Worm (Caenorhabditis elegans) whole organism, midembryonic: ENCODE results near the gene K11H3.3.

ENCODE experiments used
- T22C8.4 ChIP-seq: fragments of 200-800 bp; sonication (Bioruptor generic); IDR thresholded peaks from 2 replicates; pipeline ENCODE4 v1.3.6; 2022; ENCODE audit warnings: missing genetic modification characterization, missing compliant biosample characterization
- cog-1 ChIP-seq: sonication (generic microtip); optimal IDR thresholded peaks from 2 replicates; lab custom pipeline; 2016; ENCODE audit warnings: missing genetic modification characterization, missing compliant biosample characterization
- flt-1 ChIP-seq: fragments of 200-800 bp; sonication (Bioruptor generic); IDR thresholded peaks from 2 replicates; pipeline ENCODE4 v1.3.6; 2022; ENCODE audit warnings: missing genetic modification characterization, missing compliant biosample characterization
- klf-2 ChIP-seq: fragments of 200-800 bp; sonication (Bioruptor generic); conservative IDR thresholded peaks from 2 replicates; pipeline ENCODE4 v1.3.6; 2022; ENCODE audit warnings: missing genetic modification reagents, missing genetic modification characterization, missing compliant biosample characterization
- med-1 ChIP-seq: sonication (generic microtip); optimal IDR thresholded peaks from 2 replicates; lab custom pipeline; 2017; ENCODE audit warnings: missing genetic modification characterization, mild to moderate bottlenecking, missing compliant biosample characterization, antibody characterized with exemption, missing genetic modification reagents; ENCODE audit not compliant: insufficient read depth
- ref-1 ChIP-seq: fragments of 200-800 bp; sonication (Bioruptor generic); conservative IDR thresholded peaks from 2 replicates; pipeline ENCODE4 v1.3.6; 2022; ENCODE audit warnings: missing genetic modification reagents, missing genetic modification characterization, missing compliant biosample characterization
- tab-1 ChIP-seq: fragments of 200-800 bp; sonication (Bioruptor generic); IDR thresholded peaks from 2 replicates; pipeline ENCODE4 v1.3.6; 2022; ENCODE audit warnings: missing genetic modification characterization, missing compliant biosample characterization
- ztf-23 ChIP-seq: fragments of 200-800 bp; sonication (Bioruptor generic); IDR thresholded peaks from 2 replicates; pipeline ENCODE4 v1.3.6; 2022; ENCODE audit warnings: missing genetic modification reagents, missing genetic modification characterization, missing compliant biosample characterization
- ztf-29 ChIP-seq: fragments of 200-800 bp; sonication (Bioruptor generic); IDR thresholded peaks from 2 replicates; pipeline ENCODE4 v1.3.6; 2022; ENCODE audit warnings: missing genetic modification reagents, missing genetic modification characterization, missing compliant biosample characterization

K11H3.3 gene

DNA sequence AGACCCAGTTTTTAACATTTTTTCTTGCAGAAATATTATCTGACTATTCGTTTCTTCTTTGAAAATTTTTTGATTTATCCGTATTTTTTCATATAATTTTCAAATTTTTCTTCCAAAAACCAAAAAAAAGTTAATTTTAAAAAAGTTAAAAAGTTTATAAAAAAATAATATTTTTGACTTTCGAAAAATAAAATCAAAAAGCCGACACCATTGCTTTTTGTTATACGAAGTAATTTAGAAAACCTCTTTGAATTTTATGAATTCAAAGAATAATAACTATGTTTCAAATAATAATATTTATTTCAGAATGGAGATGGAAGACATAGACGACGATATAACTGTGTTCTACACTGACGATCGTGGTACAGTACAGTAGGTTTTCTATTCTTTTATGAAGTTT lies 16.8 kb upstream of the K11H3.3 start, which contains the start of gene K11H3.8:
Gene K11H3.8 (plus strand): TSS at position 301 of the 400 bp plus-strand sequence.
- TF ChIP-seq ztf-29 (GFP tag; lab: Robert Waterston, UW) = no peak
- no peak for TF ChIP-seq tab-1 (GFP tag; lab: Robert Waterston, UW)

ce11 chrIII:9843715-9844114 lies 7.9 kb upstream of the K11H3.3 start, which contains the start of gene K11H3.5:
TSS of gene K11H3.5 (plus strand) at chrIII:9843768.
- no peak for TF ChIP-seq cog-1 (tag; lab: Kevin White, UChicago)

DNA sequence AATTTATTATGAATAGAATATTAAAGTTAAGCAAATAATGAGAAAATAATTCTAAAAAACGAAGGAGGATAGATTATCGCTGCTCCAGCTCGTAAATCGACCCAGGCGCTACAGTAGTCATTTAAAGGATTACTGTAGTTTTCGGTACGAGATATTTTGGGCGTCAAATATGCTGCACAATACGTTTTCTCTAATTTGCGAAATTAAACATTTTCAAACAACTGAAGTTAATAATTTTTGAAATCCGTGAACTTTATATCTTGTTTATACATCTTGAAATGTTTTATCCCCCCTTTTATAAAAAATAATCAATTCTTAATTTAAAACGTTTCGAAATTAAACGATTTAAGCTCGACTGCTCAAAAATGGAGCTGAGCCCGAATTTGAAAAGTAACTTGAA lies 5.6 kb upstream of the K11H3.3 start, which contains the start of gene K11H3.2:
Gene K11H3.2 (plus strand): TSS at position 301 of the 400 bp plus-strand sequence.
- TF ChIP-seq ref-1 (GFP tag; lab: Robert Waterston, UW) (no peak), ztf-23 (GFP tag; lab: Robert Waterston, UW) (no peak), klf-2 (no peak), tab-1 (GFP tag; lab: Robert Waterston, UW) (no peak), flt-1 (GFP tag; lab: Robert Waterston, UW) (no peak), cog-1 (tag; lab: Kevin White, UChicago) (no peak), ztf-29 (GFP tag; lab: Robert Waterston, UW) (no peak), T22C8.4 (GFP tag; lab: Robert Waterston, UW) (no peak), med-1 (GFP tag; lab: Kevin White, UChicago) (no peak)

ce11 chrIII:9848083-9848482 lies 3.6 kb upstream of the K11H3.3 start, which contains the start of gene mrpl-36:
TSS of gene mrpl-36 (minus strand) at chrIII:9848116.
- TF ChIP-seq tab-1 (GFP tag; lab: Robert Waterston, UW) (no peak), ztf-23 (GFP tag; lab: Robert Waterston, UW) (no peak), flt-1 (GFP tag; lab: Robert Waterston, UW) (no peak), med-1 (GFP tag; lab: Kevin White, UChicago) (no peak)

ce11 chrIII:9848603-9849002 lies 3.1 kb upstream of the K11H3.3 start:
- TF ChIP-seq klf-2 (no peak), ztf-23 (GFP tag; lab: Robert Waterston, UW) (no peak), ztf-29 (GFP tag; lab: Robert Waterston, UW) (no peak)

DNA sequence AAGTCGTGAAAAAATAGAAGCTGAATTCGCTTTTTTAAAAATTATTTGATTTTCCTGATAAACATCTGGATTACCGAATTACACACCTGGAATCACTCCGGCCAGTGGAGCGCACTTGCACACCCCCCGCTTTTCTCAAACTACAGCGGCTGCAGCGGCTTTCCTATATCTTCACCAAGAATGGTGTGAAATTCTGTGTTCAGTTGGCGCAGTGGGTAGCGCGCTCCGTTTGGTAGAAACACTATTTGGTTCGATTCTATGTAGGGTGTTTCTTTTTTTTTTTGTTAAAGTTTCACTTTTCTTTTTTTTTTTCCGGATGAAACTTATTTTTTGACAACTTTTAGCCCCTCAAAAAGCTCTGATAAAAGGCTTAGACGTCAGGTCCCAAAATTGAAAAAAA lies 2.5 kb upstream of the K11H3.3 start:
- TF ChIP-seq ztf-23 (GFP tag; lab: Robert Waterston, UW) (peak; percentile 68), klf-2 (peak; percentile 76), T22C8.4 (GFP tag; lab: Robert Waterston, UW) (peak; percentile 60), tab-1 (GFP tag; lab: Robert Waterston, UW) (peak; percentile 84), ztf-29 (GFP tag; lab: Robert Waterston, UW) (peak; percentile 65), ref-1 (GFP tag; lab: Robert Waterston, UW) (peak; percentile 62), flt-1 (GFP tag; lab: Robert Waterston, UW) (peak; percentile 88)

- no peak for TF ChIP-seq ztf-29 (GFP tag; lab: Robert Waterston, UW)
- no peak for TF ChIP-seq ref-1 (GFP tag; lab: Robert Waterston, UW)
- no peak for TF ChIP-seq klf-2
- TF ChIP-seq cog-1 (tag; lab: Kevin White, UChicago) = no peak
- no peak for TF ChIP-seq med-1 (GFP tag; lab: Kevin White, UChicago)
- TF ChIP-seq T22C8.4 (GFP tag; lab: Robert Waterston, UW) = no peak
- TF ChIP-seq tab-1 (GFP tag; lab: Robert Waterston, UW) = no peak
- TF ChIP-seq ztf-23 (GFP tag; lab: Robert Waterston, UW) = no peak
- no peak for TF ChIP-seq flt-1 (GFP tag; lab: Robert Waterston, UW)
These were observed 1.7 kb upstream of the K11H3.3 start for ce11 chrIII:9849950-9850349.

DNA sequence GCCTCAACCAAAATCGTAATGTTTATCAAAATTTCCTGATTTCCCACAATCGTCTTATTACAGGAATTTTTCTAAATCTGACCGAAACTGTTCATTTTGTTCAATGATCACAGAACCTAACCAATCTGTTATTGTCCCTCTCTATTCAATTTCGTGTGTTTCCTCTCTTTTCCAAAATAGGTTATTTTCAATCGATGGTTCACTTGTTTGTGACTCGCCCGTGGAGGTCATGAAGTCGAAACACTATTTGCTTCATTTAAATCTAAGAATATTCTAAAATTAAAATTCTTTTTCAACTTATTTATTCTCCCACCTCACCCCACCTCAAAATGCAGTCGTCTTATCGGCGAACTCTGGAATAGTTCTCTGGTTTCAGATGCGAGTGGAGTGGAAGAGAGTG lies 777 bp upstream of the K11H3.3 start:
- TF ChIP-seq flt-1 (GFP tag; lab: Robert Waterston, UW) (no peak), med-1 (GFP tag; lab: Kevin White, UChicago) (no peak), klf-2 (no peak), tab-1 (GFP tag; lab: Robert Waterston, UW) (no peak), cog-1 (tag; lab: Kevin White, UChicago) (no peak), ztf-29 (GFP tag; lab: Robert Waterston, UW) (no peak)

ce11 chrIII:9853667-9854620 lies 2.3 kb downstream of the K11H3.3 start:
- TF ChIP-seq ref-1 (GFP tag; lab: Robert Waterston, UW) = no peak
- TF ChIP-seq T22C8.4 (GFP tag; lab: Robert Waterston, UW) = no peak
- no peak for TF ChIP-seq klf-2
- no peak for TF ChIP-seq med-1 (GFP tag; lab: Kevin White, UChicago)
- no peak for TF ChIP-seq ztf-23 (GFP tag; lab: Robert Waterston, UW)

DNA sequence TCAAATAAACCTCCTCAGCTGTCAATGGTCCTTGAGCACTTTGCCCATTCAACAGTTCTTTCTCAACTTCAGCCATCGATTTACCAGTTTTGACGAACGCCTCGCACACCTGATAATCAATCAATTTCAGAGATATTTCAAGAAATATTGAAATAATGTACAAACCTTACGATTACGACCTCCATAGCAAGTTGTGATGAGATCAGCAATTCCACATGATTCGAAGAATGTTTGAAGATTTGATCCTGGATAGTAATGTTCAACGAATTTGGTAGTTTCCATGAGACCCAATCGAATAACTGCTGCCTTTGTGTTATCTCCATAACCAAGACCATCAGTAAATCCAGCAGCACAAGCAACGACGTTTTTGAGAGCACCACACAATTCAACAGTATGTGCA lies 3.3 kb downstream of the K11H3.3 start:
- no peak for TF ChIP-seq med-1 (GFP tag; lab: Kevin White, UChicago)
- no peak for TF ChIP-seq klf-2
- no peak for TF ChIP-seq ref-1 (GFP tag; lab: Robert Waterston, UW)
- TF ChIP-seq cog-1 (tag; lab: Kevin White, UChicago) = no peak
- TF ChIP-seq flt-1 (GFP tag; lab: Robert Waterston, UW) = no peak
- no peak for TF ChIP-seq T22C8.4 (GFP tag; lab: Robert Waterston, UW)
- TF ChIP-seq tab-1 (GFP tag; lab: Robert Waterston, UW) = no peak
- no peak for TF ChIP-seq ztf-23 (GFP tag; lab: Robert Waterston, UW)
- TF ChIP-seq ztf-29 (GFP tag; lab: Robert Waterston, UW) = no peak
